Worm (Caenorhabditis elegans): ENCODE data around the gene cyp-31A2.

ce11 chrIV:11431448-11431847, 27.7 kb downstream of the cyp-31A2 start:
- no peak for TF ChIP-seq T22C8.4 (GFP tag; IDR thresholded peaks at IDR 0.05)
- no peak for TF ChIP-seq ref-1 (GFP tag; conservative IDR thresholded peaks at IDR 0.05)
- TF ChIP-seq flt-1 (GFP tag; IDR thresholded peaks at IDR 0.05) = no peak
- no peak for TF ChIP-seq med-1 (GFP tag; optimal IDR thresholded peaks at IDR 0.05; ENCODE audit: insufficient read depth)
